Fruit fly (Drosophila melanogaster) whole organism, adult: ENCODE measurements around the gene HP1b.

ENCODE experiments used
- CG1620 ChIP-seq: fragments of 200-800 bp; sonication (Bioruptor generic); optimal IDR thresholded peaks from 2 replicates; lab custom pipeline; 2016; ENCODE audit warnings: missing biosample characterization, missing genetic modification characterization
- CG33017 ChIP-seq: fragments of 200-800 bp; sonication (Bioruptor generic); optimal IDR thresholded peaks from 2 replicates; lab custom pipeline; 2018; ENCODE audit warnings: missing biosample characterization, mild to moderate bottlenecking, missing genetic modification characterization, moderate library complexity
- CG5204 ChIP-seq: fragments of 200-800 bp; sonication (Bioruptor generic); optimal IDR thresholded peaks from 2 replicates; lab custom pipeline; 2016; ENCODE audit warnings: missing biosample characterization, missing genetic modification characterization
- CG7045 ChIP-seq: fragments of 200-800 bp; sonication (Bioruptor generic); optimal IDR thresholded peaks from 2 replicates; lab custom pipeline; 2017; ENCODE audit warnings: missing biosample characterization, mild to moderate bottlenecking, missing genetic modification characterization
- Clk ChIP-seq: fragments of 200-800 bp; sonication (Bioruptor generic); optimal IDR thresholded peaks from 2 replicates; lab custom pipeline; 2017; ENCODE audit warnings: missing biosample characterization, missing genetic modification characterization
- Crg-1 ChIP-seq: fragments of 200-800 bp; sonication (Bioruptor generic); optimal IDR thresholded peaks from 2 replicates; lab custom pipeline; 2016; ENCODE audit warnings: missing biosample characterization, missing genetic modification characterization
- Mnt ChIP-seq: fragments of 200-800 bp; sonication (Bioruptor generic); optimal IDR thresholded peaks from 2 replicates; lab custom pipeline; 2016; ENCODE audit warnings: missing biosample characterization, mild to moderate bottlenecking, missing genetic modification characterization
- cnc ChIP-seq, 2 experiments: fragments of >200 bp; optimal IDR thresholded peaks; 2 replicates each; lab custom pipeline; 2017
- kay ChIP-seq: fragments of 200-800 bp; sonication (Bioruptor generic); peaks from one replicate; lab custom pipeline; 2016; ENCODE audit warnings: missing biosample characterization, missing genetic modification characterization, borderline replicate concordance
- ovo ChIP-seq: fragments of 200-800 bp; sonication (Bioruptor generic); optimal IDR thresholded peaks from 2 replicates; lab custom pipeline; 2016; ENCODE audit warnings: missing biosample characterization, missing genetic modification characterization
- pad ChIP-seq: fragments of 200-800 bp; sonication (Bioruptor generic); optimal IDR thresholded peaks from 3 replicates; lab custom pipeline; 2017; ENCODE audit warnings: missing biosample characterization, missing genetic modification characterization, mild to moderate bottlenecking, moderate library complexity, missing genetic modification reagents
- tj ChIP-seq: fragments of 200-800 bp; sonication (Bioruptor generic); optimal IDR thresholded peaks from 3 replicates; lab custom pipeline; 2017; ENCODE audit warnings: missing biosample characterization, mild to moderate bottlenecking, missing genetic modification characterization, moderate library complexity

- TF ChIP-seq kay (GFP tag; lab: Kevin White, UChicago): no peak
- TF ChIP-seq Crg-1 (GFP tag; lab: Kevin White, UChicago): peak; percentile 21
- TF ChIP-seq Mnt: peak; percentile 33
- TF ChIP-seq ovo (GFP tag; lab: Kevin White, UChicago): peak; percentile 59
- TF ChIP-seq CG1620 (GFP tag; lab: Kevin White, UChicago): peak; percentile 44
- no peak for TF ChIP-seq Clk
- peak; percentile 16 for TF ChIP-seq tj (GFP tag; lab: Kevin White, UChicago)
- TF ChIP-seq cnc (optimal IDR thresholded peaks at IDR 0.05; lab: Kevin White, UChicago): no peak
- peak; percentile 9 for TF ChIP-seq CG7045 (GFP tag; lab: Kevin White, UChicago)
- TF ChIP-seq CG5204: no peak
- no peak for TF ChIP-seq CG33017 (tag; lab: Kevin White, UChicago)
- TF ChIP-seq pad (GFP tag; lab: Kevin White, UChicago): peak; percentile 24
Measured at dm6 chrX:9109072-9109844, 28.4 kb downstream of the HP1b start.
